Worm (Caenorhabditis elegans): ENCODE measurements around the gene sgnh-1.
A peak's percentile ranks its signal among the peaks of the same experiment; 100 is the strongest.

Gene sgnh-1

ce11 chrIV:4889613-4890012 lies at the start of gene sgnh-1:
Gene sgnh-1, plus strand, starts transcription at chrIV:4889913.
- TF ChIP-seq cog-1 (tag; optimal IDR thresholded peaks at IDR 0.05) (no peak), ztf-29 (GFP tag; IDR thresholded peaks at IDR 0.05) (no peak), flt-1 (GFP tag; IDR thresholded peaks at IDR 0.05) (no peak), med-1 (GFP tag; optimal IDR thresholded peaks at IDR 0.05; ENCODE audit: insufficient read depth) (no peak), ref-1 (GFP tag; conservative IDR thresholded peaks at IDR 0.05) (no peak), tab-1 (GFP tag; IDR thresholded peaks at IDR 0.05) (no peak), T22C8.4 (GFP tag; IDR thresholded peaks at IDR 0.05) (no peak), ztf-23 (GFP tag; IDR thresholded peaks at IDR 0.05) (no peak), klf-2 (GFP tag; conservative IDR thresholded peaks at IDR 0.05) (no peak)

- TF ChIP-seq ztf-23 (GFP tag; IDR thresholded peaks at IDR 0.05) (no peak), med-1 (GFP tag; optimal IDR thresholded peaks at IDR 0.05; ENCODE audit: insufficient read depth) (no peak), cog-1 (tag; optimal IDR thresholded peaks at IDR 0.05) (no peak), ref-1 (GFP tag; conservative IDR thresholded peaks at IDR 0.05) (no peak), ztf-29 (GFP tag; IDR thresholded peaks at IDR 0.05) (no peak), T22C8.4 (GFP tag; IDR thresholded peaks at IDR 0.05) (no peak), flt-1 (GFP tag; IDR thresholded peaks at IDR 0.05) (no peak)
These were observed 47.7 kb upstream of the sgnh-1 start for ce11 chrIV:4842030-4842429.

- TF ChIP-seq ref-1 (GFP tag; conservative IDR thresholded peaks at IDR 0.05) = no peak
- TF ChIP-seq ztf-23 (GFP tag; IDR thresholded peaks at IDR 0.05) = no peak
- no peak for TF ChIP-seq ztf-29 (GFP tag; IDR thresholded peaks at IDR 0.05)
- TF ChIP-seq med-1 (GFP tag; optimal IDR thresholded peaks at IDR 0.05; ENCODE audit: insufficient read depth) = no peak
- no peak for TF ChIP-seq cog-1 (tag; optimal IDR thresholded peaks at IDR 0.05)
- no peak for TF ChIP-seq tab-1 (GFP tag; IDR thresholded peaks at IDR 0.05)
- no peak for TF ChIP-seq flt-1 (GFP tag; IDR thresholded peaks at IDR 0.05)
- TF ChIP-seq klf-2 (GFP tag; conservative IDR thresholded peaks at IDR 0.05) = no peak
- no peak for TF ChIP-seq T22C8.4 (GFP tag; IDR thresholded peaks at IDR 0.05)
These were observed 42.9 kb upstream of the sgnh-1 start, which contains the start of gene tat-2 for ce11 chrIV:4846793-4847192. Gene tat-2, minus strand, starts transcription at chrIV:4846893.

ce11 chrIV:4856195-4856594 lies 33.5 kb upstream of the sgnh-1 start, which contains the start of gene Y17G9A.2:
Gene Y17G9A.2, minus strand, starts transcription at chrIV:4856295.
- TF ChIP-seq cog-1 (tag; optimal IDR thresholded peaks at IDR 0.05) = no peak
- TF ChIP-seq ztf-29 (GFP tag; IDR thresholded peaks at IDR 0.05) = no peak
- no peak for TF ChIP-seq ztf-23 (GFP tag; IDR thresholded peaks at IDR 0.05)
- no peak for TF ChIP-seq T22C8.4 (GFP tag; IDR thresholded peaks at IDR 0.05)
- TF ChIP-seq tab-1 (GFP tag; IDR thresholded peaks at IDR 0.05) = no peak
- no peak for TF ChIP-seq ref-1 (GFP tag; conservative IDR thresholded peaks at IDR 0.05)

- TF ChIP-seq cog-1 (tag; optimal IDR thresholded peaks at IDR 0.05) = no peak
- no peak for TF ChIP-seq flt-1 (GFP tag; IDR thresholded peaks at IDR 0.05)
- no peak for TF ChIP-seq T22C8.4 (GFP tag; IDR thresholded peaks at IDR 0.05)
- TF ChIP-seq med-1 (GFP tag; optimal IDR thresholded peaks at IDR 0.05; ENCODE audit: insufficient read depth) = no peak
- no peak for TF ChIP-seq ref-1 (GFP tag; conservative IDR thresholded peaks at IDR 0.05)
- TF ChIP-seq klf-2 (GFP tag; conservative IDR thresholded peaks at IDR 0.05) = no peak
- no peak for TF ChIP-seq tab-1 (GFP tag; IDR thresholded peaks at IDR 0.05)
- no peak for TF ChIP-seq ztf-29 (GFP tag; IDR thresholded peaks at IDR 0.05)
- no peak for TF ChIP-seq ztf-23 (GFP tag; IDR thresholded peaks at IDR 0.05)
These were observed 31.1 kb upstream of the sgnh-1 start, which contains the start of gene Y17G9A.3 for ce11 chrIV:4858573-4858972. Gene Y17G9A.3, minus strand, starts transcription at chrIV:4858673.

- no peak for TF ChIP-seq cog-1 (tag; optimal IDR thresholded peaks at IDR 0.05)
- TF ChIP-seq flt-1 (GFP tag; IDR thresholded peaks at IDR 0.05) = no peak
- no peak for TF ChIP-seq T22C8.4 (GFP tag; IDR thresholded peaks at IDR 0.05)
- no peak for TF ChIP-seq ztf-23 (GFP tag; IDR thresholded peaks at IDR 0.05)
- no peak for TF ChIP-seq klf-2 (GFP tag; conservative IDR thresholded peaks at IDR 0.05)
- TF ChIP-seq ztf-29 (GFP tag; IDR thresholded peaks at IDR 0.05) = no peak
- no peak for TF ChIP-seq tab-1 (GFP tag; IDR thresholded peaks at IDR 0.05)
- TF ChIP-seq med-1 (GFP tag; optimal IDR thresholded peaks at IDR 0.05; ENCODE audit: insufficient read depth) = no peak
- no peak for TF ChIP-seq ref-1 (GFP tag; conservative IDR thresholded peaks at IDR 0.05)
These were observed 28.3 kb upstream of the sgnh-1 start, which contains the start of the genes Y17G9A.4 and str-173 for ce11 chrIV:4861449-4861848. Gene Y17G9A.4, minus strand, starts transcription at chrIV:4861549. Gene str-173, plus strand, starts transcription at chrIV:4861773.

- TF ChIP-seq flt-1 (GFP tag; IDR thresholded peaks at IDR 0.05) (0 out of 2 replicates have a peak, but pooled peaks have one; percentile 22), ztf-29 (GFP tag; IDR thresholded peaks at IDR 0.05) (no peak)
These were observed 25.2 kb upstream of the sgnh-1 start for ce11 chrIV:4864524-4864923.

- TF ChIP-seq med-1 (GFP tag; optimal IDR thresholded peaks at IDR 0.05; ENCODE audit: insufficient read depth) (no peak), ref-1 (GFP tag; conservative IDR thresholded peaks at IDR 0.05) (no peak), klf-2 (GFP tag; conservative IDR thresholded peaks at IDR 0.05) (no peak), T22C8.4 (GFP tag; IDR thresholded peaks at IDR 0.05) (no peak), ztf-23 (GFP tag; IDR thresholded peaks at IDR 0.05) (no peak), flt-1 (GFP tag; IDR thresholded peaks at IDR 0.05) (no peak), ztf-29 (GFP tag; IDR thresholded peaks at IDR 0.05) (no peak), cog-1 (tag; optimal IDR thresholded peaks at IDR 0.05) (no peak), tab-1 (GFP tag; IDR thresholded peaks at IDR 0.05) (no peak)
These were observed 23.1 kb upstream of the sgnh-1 start for ce11 chrIV:4866599-4866998.

- no peak for TF ChIP-seq med-1 (GFP tag; optimal IDR thresholded peaks at IDR 0.05; ENCODE audit: insufficient read depth)
- TF ChIP-seq tab-1 (GFP tag; IDR thresholded peaks at IDR 0.05) = no peak
- no peak for TF ChIP-seq T22C8.4 (GFP tag; IDR thresholded peaks at IDR 0.05)
- no peak for TF ChIP-seq ztf-29 (GFP tag; IDR thresholded peaks at IDR 0.05)
- no peak for TF ChIP-seq ref-1 (GFP tag; conservative IDR thresholded peaks at IDR 0.05)
- no peak for TF ChIP-seq cog-1 (tag; optimal IDR thresholded peaks at IDR 0.05)
- no peak for TF ChIP-seq klf-2 (GFP tag; conservative IDR thresholded peaks at IDR 0.05)
- no peak for TF ChIP-seq ztf-23 (GFP tag; IDR thresholded peaks at IDR 0.05)
- no peak for TF ChIP-seq flt-1 (GFP tag; IDR thresholded peaks at IDR 0.05)
These were observed 22.1 kb upstream of the sgnh-1 start, which contains the start of gene str-172 for ce11 chrIV:4867610-4868009. Gene str-172, minus strand, starts transcription at chrIV:4867710.

- TF ChIP-seq med-1 (GFP tag; optimal IDR thresholded peaks at IDR 0.05; ENCODE audit: insufficient read depth) (no peak), klf-2 (GFP tag; conservative IDR thresholded peaks at IDR 0.05) (no peak), cog-1 (tag; optimal IDR thresholded peaks at IDR 0.05) (no peak), ztf-29 (GFP tag; IDR thresholded peaks at IDR 0.05) (no peak), ref-1 (GFP tag; conservative IDR thresholded peaks at IDR 0.05) (no peak), tab-1 (GFP tag; IDR thresholded peaks at IDR 0.05) (no peak), ztf-23 (GFP tag; IDR thresholded peaks at IDR 0.05) (no peak), T22C8.4 (GFP tag; IDR thresholded peaks at IDR 0.05) (no peak), flt-1 (GFP tag; IDR thresholded peaks at IDR 0.05) (no peak)
These were observed 19.2 kb upstream of the sgnh-1 start, which contains the start of gene str-175 for ce11 chrIV:4870546-4870945. Gene str-175, minus strand, starts transcription at chrIV:4870646.
